Worm (Caenorhabditis elegans): ENCODE measurements around the gene F36D4.1.

The F36D4.1 gene

DNA sequence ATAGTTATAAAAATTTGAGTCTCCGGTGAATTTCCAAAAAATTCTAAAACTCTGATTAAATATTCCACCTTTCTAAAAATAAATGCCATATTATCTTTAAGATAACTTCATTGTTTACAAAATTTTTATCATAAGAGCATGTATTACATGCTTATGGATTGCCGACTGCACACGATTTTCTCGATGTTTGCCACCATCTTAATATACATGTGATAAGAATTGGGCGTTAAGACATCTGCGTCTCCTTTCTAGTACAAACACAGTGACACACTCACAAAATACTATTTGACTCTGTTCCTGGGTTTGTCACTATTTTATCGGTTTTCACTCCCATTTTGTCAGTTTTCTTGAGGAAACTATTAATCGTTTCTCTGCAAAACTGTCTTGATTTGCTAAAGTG lies 26.4 kb downstream of the F36D4.1 start:
- TF ChIP-seq dao-5 (tag; optimal IDR thresholded peaks at IDR 0.05) (no peak), W03F9.2 (tag; optimal IDR thresholded peaks at IDR 0.05) (no peak), him-1 (tag; optimal IDR thresholded peaks at IDR 0.05) (no peak)

- TF ChIP-seq him-1 (tag; optimal IDR thresholded peaks at IDR 0.05) (no peak), dao-5 (tag; optimal IDR thresholded peaks at IDR 0.05) (no peak), W03F9.2 (tag; optimal IDR thresholded peaks at IDR 0.05) (no peak)
These were observed 27.0 kb downstream of the F36D4.1 start, which contains the start of gene wdr-62 for ce11 chrV:9443748-9444147. Gene wdr-62, plus strand, starts transcription at chrV:9444048.

DNA sequence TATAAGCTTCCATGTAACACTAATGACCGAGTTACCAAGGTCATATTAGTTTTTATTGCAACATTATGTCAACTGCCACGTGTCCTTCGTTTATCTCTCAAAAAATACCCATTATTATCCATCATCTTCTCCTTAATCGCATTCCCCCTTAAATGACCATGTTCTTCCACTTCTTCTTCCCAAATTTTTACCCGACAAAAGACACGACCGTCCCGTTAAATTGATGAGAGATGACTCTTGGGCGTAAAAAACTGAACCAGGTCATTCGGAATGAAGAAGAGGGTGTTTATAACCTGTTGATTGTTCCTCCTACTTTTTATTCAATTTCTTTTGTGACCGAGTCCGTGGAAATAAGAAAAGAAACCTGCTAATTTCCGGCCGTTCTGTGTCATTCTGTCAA lies 27.9 kb downstream of the F36D4.1 start:
- TF ChIP-seq W03F9.2 (tag; optimal IDR thresholded peaks at IDR 0.05): no peak

ce11 chrV:9451485-9451884 lies 34.8 kb downstream of the F36D4.1 start:
- TF ChIP-seq him-1 (tag; optimal IDR thresholded peaks at IDR 0.05) (no peak), W03F9.2 (tag; optimal IDR thresholded peaks at IDR 0.05) (no peak), dao-5 (tag; optimal IDR thresholded peaks at IDR 0.05) (no peak)

ce11 chrV:9453333-9453732 lies 36.6 kb downstream of the F36D4.1 start:
- TF ChIP-seq dao-5 (tag; optimal IDR thresholded peaks at IDR 0.05) (no peak), him-1 (tag; optimal IDR thresholded peaks at IDR 0.05) (no peak), W03F9.2 (tag; optimal IDR thresholded peaks at IDR 0.05) (no peak)

ce11 chrV:9453933-9454332 lies 37.2 kb downstream of the F36D4.1 start:
- TF ChIP-seq dao-5 (tag; optimal IDR thresholded peaks at IDR 0.05): no peak
- TF ChIP-seq W03F9.2 (tag; optimal IDR thresholded peaks at IDR 0.05): no peak
- no peak for TF ChIP-seq him-1 (tag; optimal IDR thresholded peaks at IDR 0.05)

- no peak for TF ChIP-seq him-1 (tag; optimal IDR thresholded peaks at IDR 0.05)
These were observed 40.8 kb downstream of the F36D4.1 start for ce11 chrV:9457535-9457934.

DNA sequence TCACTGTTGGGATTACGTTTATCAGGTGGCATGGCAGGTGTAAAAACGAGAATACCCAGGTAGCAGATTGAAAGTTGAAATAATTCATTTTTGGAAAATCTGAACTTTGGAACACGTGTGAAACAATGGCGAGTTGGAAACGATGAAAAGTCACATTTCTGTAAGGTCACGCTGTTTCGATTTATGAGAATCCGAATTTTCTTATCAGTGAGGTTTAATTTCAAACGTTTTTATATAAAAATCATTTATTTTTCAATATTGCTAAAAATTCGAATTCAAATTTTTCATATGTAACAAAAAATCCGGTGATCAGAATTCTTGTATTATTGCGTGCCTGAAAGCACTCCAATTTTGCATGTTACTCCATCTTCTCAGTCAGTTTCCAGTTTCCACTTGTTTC lies 45.9 kb downstream of the F36D4.1 start, which contains the start of gene F07D3.3:
Gene F07D3.3, minus strand, starts transcription at position 101 of the 400 bp plus-strand sequence.
- no peak for TF ChIP-seq him-1 (tag; optimal IDR thresholded peaks at IDR 0.05)

DNA sequence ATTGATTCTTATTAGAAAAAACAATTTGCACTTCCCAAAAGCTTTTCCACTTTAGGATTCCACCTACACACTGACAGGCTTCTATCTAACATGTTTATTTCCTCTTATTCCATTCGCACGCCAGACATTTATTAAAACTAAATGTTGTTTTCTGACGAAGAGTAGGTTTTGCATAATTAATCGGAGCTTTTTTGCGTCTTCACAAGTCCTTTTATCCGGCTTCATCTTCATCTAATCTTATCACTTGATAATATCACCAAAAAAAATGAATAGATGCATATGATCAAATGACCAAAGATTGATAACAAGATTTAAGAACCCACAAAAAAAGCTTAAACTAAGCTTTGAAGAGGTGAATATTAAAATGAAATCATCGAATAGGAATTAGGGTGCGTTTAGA lies 48.8 kb downstream of the F36D4.1 start:
- TF ChIP-seq him-1 (tag; optimal IDR thresholded peaks at IDR 0.05) (no peak), W03F9.2 (tag; optimal IDR thresholded peaks at IDR 0.05) (no peak), dao-5 (tag; optimal IDR thresholded peaks at IDR 0.05) (no peak)
